Worm (Caenorhabditis elegans) whole organism, young adult: ENCODE results near the gene lips-11.

ENCODE experiments used
- F37B4.10 ChIP-seq: fragments of 200-800 bp; sonication (Bioruptor generic); IDR thresholded peaks from 2 replicates; pipeline ENCODE4 v1.3.6; 2022; ENCODE audit warnings: missing genetic modification characterization, missing compliant biosample characterization
- F49E8.2 ChIP-seq: sonication (generic microtip); optimal IDR thresholded peaks from 3 replicates; lab custom pipeline; 2017; ENCODE audit warnings: missing genetic modification characterization, mild to moderate bottlenecking, missing compliant biosample characterization, antibody characterized with exemption, moderate library complexity; ENCODE audit not compliant: insufficient read depth
- ZK185.1 ChIP-seq: sonication (generic microtip); optimal IDR thresholded peaks from 2 replicates; lab custom pipeline; 2016; ENCODE audit warnings: mild to moderate bottlenecking, missing genetic modification characterization, missing compliant biosample characterization; ENCODE audit not compliant: poor library complexity, severe bottlenecking
- atf-7 ChIP-seq: sonication (generic microtip); optimal IDR thresholded peaks from 2 replicates; lab custom pipeline; 2017; ENCODE audit warnings: mild to moderate bottlenecking, missing genetic modification characterization, missing compliant biosample characterization
- ceh-58 ChIP-seq: fragments of 200-800 bp; sonication (Bioruptor generic); IDR thresholded peaks from 2 replicates; pipeline ENCODE4 v1.3.6; 2022; ENCODE audit warnings: missing genetic modification characterization, missing compliant biosample characterization
- dpl-1 ChIP-seq: fragments of 150-350 bp; optimal IDR thresholded peaks from 2 replicates; lab custom pipeline; 2014; ENCODE audit warnings: missing biosample characterization, missing genetic modification reagents, missing genetic modification characterization
- egl-18 ChIP-seq: fragments of 200-800 bp; sonication (Bioruptor generic); IDR thresholded peaks from 2 replicates; pipeline ENCODE4 v1.3.6; 2022; ENCODE audit warnings: missing genetic modification reagents, missing genetic modification characterization, missing compliant biosample characterization
- lag-1 ChIP-seq: fragments of 200-800 bp; sonication (Bioruptor generic); IDR thresholded peaks from 2 replicates; pipeline ENCODE4 v1.3.6; 2022; ENCODE audit warnings: missing genetic modification reagents, missing genetic modification characterization, missing compliant biosample characterization
- pha-4 ChIP-seq: fragments of 150-350 bp; sonication (generic microtip); optimal IDR thresholded peaks from 2 replicates; lab custom pipeline; 2014; ENCODE audit warnings: missing biosample characterization, missing genetic modification reagents, missing genetic modification characterization
- snpc-4 ChIP-seq, 5 experiments: fragments of 150-350 bp in 1 of 5; sonication (generic microtip) in 4 of 5; optimal IDR thresholded peaks; 2 replicates each; lab custom pipeline; 2014 to 2018; ENCODE audit warnings: missing genetic modification characterization in 5 of 5, missing biosample characterization in 3 of 5, antibody characterized with exemption in 2 of 5, mild to moderate bottlenecking in 2 of 5, missing compliant biosample characterization in 2 of 5, missing genotype in 2 of 5, moderate library complexity in 2 of 5, missing genetic modification reagents in 1 of 5
- somi-1 ChIP-seq: fragments of 200-800 bp; sonication (Bioruptor generic); optimal IDR thresholded peaks from 2 replicates; lab custom pipeline; 2018; ENCODE audit warnings: mild to moderate bottlenecking, missing genetic modification characterization, missing compliant biosample characterization
- zfh-2 ChIP-seq: fragments of 200-800 bp; sonication (Bioruptor generic); conservative IDR thresholded peaks from 2 replicates; pipeline ENCODE4 v1.3.6; 2022; ENCODE audit warnings: missing genetic modification reagents, missing genetic modification characterization, missing compliant biosample characterization

DNA sequence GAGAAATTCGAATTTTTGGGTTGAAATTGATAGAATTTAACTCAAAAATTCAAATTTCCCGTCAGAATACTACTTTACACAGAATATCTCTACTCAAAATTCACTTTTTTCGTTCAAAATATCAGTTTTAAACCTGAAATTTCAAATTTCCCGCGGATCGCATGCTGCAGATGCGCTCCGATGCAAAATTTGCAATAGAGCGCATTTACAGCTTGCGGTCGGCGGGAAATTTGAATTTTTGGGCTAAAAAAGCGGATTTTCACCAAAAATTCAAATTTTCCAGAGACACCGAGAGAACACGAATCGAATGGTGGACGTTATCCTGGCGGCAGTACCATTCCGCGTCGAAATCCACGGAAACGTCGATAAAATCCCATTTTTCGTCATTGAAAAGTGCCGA, 14.0 kb upstream of the lips-11 start:
- no peak for TF ChIP-seq ZK185.1 (tag; lab: Kevin White, UChicago)
- TF ChIP-seq somi-1 (GFP tag; lab: Kevin White, UChicago): no peak
- TF ChIP-seq atf-7 (tag; lab: Kevin White, UChicago): no peak
- TF ChIP-seq lag-1: no peak
- TF ChIP-seq F37B4.10 (GFP tag; lab: Robert Waterston, UW): no peak
- no peak for TF ChIP-seq F49E8.2 (tag; lab: Kevin White, UChicago)
- TF ChIP-seq ceh-58 (GFP tag; lab: Robert Waterston, UW): no peak
- TF ChIP-seq snpc-4 (GFP tag; optimal IDR thresholded peaks at IDR 0.05; lab: Kevin White, UChicago): no peak
- no peak for TF ChIP-seq snpc-4 (tag; optimal IDR thresholded peaks at IDR 0.05; lab: Kevin White, UChicago)
- TF ChIP-seq pha-4 (tag; lab: Kevin White, UChicago): no peak
- TF ChIP-seq zfh-2 (GFP tag; lab: Robert Waterston, UW): no peak
- TF ChIP-seq egl-18 (GFP tag; lab: Robert Waterston, UW): no peak
- no peak for TF ChIP-seq dpl-1 (GFP tag; lab: Kevin White, UChicago)
